Fruit fly (Drosophila melanogaster) whole organism, embryonic: ENCODE results near the gene Sec8.

Source experiments
- Antp ChIP-seq: fragments of 200-800 bp; sonication (Bioruptor generic); optimal IDR thresholded peaks from 3 replicates; lab custom pipeline; 2016; ENCODE audit warnings: missing biosample characterization, missing genetic modification characterization
- Asciz ChIP-seq: fragments of 200-800 bp; sonication (Bioruptor generic); optimal IDR thresholded peaks from 2 replicates; lab custom pipeline; 2017; ENCODE audit warnings: missing biosample characterization, mild to moderate bottlenecking, missing genetic modification characterization, missing genetic modification reagents
- BEAF-32 ChIP-seq: fragments of 200-800 bp; sonication (Bioruptor generic); optimal IDR thresholded peaks from 3 replicates; lab custom pipeline; 2017; ENCODE audit warnings: missing biosample characterization, missing genetic modification characterization, mild to moderate bottlenecking, moderate library complexity, missing genetic modification reagents
- CG10654 ChIP-seq: fragments of 200-800 bp; sonication (Bioruptor generic); optimal IDR thresholded peaks from 2 replicates; lab custom pipeline; 2016; ENCODE audit warnings: missing biosample characterization, missing genetic modification characterization
- CG15479 ChIP-seq: fragments of 200-800 bp; sonication (Bioruptor generic); optimal IDR thresholded peaks from 3 replicates; lab custom pipeline; 2019; ENCODE audit warnings: missing biosample characterization, mild to moderate bottlenecking, missing genetic modification characterization, moderate library complexity
- CG17361 ChIP-seq: fragments of 200-800 bp; sonication (Bioruptor generic); IDR thresholded peaks from 3 replicates; pipeline ENCODE4 v1.3.6; 2022; ENCODE audit warnings: missing biosample characterization, missing genetic modification characterization
- CG17568 ChIP-seq: fragments of 200-800 bp; sonication (Bioruptor generic); optimal IDR thresholded peaks from 2 replicates; lab custom pipeline; 2018; ENCODE audit warnings: missing biosample characterization, mild to moderate bottlenecking, missing genetic modification characterization, moderate library complexity
- CG17802 ChIP-seq: fragments of 200-800 bp; sonication (Bioruptor generic); optimal IDR thresholded peaks from 2 replicates; lab custom pipeline; 2018; ENCODE audit warnings: missing biosample characterization, mild to moderate bottlenecking, missing genetic modification characterization, moderate library complexity
- CG2712 ChIP-seq: fragments of 200-800 bp; optimal IDR thresholded peaks from 3 replicates; lab custom pipeline; 2019; ENCODE audit warnings: missing biosample characterization, mild to moderate bottlenecking, missing genetic modification characterization, moderate library complexity
- CG3407 ChIP-seq: fragments of 200-800 bp; sonication (Bioruptor generic); optimal IDR thresholded peaks from 2 replicates; lab custom pipeline; 2018; ENCODE audit warnings: missing biosample characterization, mild to moderate bottlenecking, missing genetic modification characterization
- CG3726 ChIP-seq: fragments of 200-800 bp; sonication (Bioruptor generic); IDR thresholded peaks from 3 replicates; pipeline ENCODE4, ENCODE4 v1.3.6; 2022; ENCODE audit warnings: missing biosample characterization, missing genetic modification characterization
- CG4617 ChIP-seq: fragments of 200-800 bp; sonication (Bioruptor generic); optimal IDR thresholded peaks from 3 replicates; lab custom pipeline; 2016; ENCODE audit warnings: missing biosample characterization, missing genetic modification characterization, borderline replicate concordance
- CG6854 ChIP-seq: fragments of 200-800 bp; sonication (Bioruptor generic); optimal IDR thresholded peaks from 3 replicates; lab custom pipeline; 2017; ENCODE audit warnings: missing biosample characterization, mild to moderate bottlenecking, missing genetic modification characterization
- CG7357 ChIP-seq: fragments of 200-800 bp; sonication (Bioruptor generic); IDR thresholded peaks from 3 replicates; pipeline ENCODE4 v1.3.6; 2022; ENCODE audit warnings: missing biosample characterization, missing genetic modification characterization
- CG7556 ChIP-seq: fragments of 200-800 bp; sonication (Bioruptor generic); optimal IDR thresholded peaks from 2 replicates; lab custom pipeline; 2017; ENCODE audit warnings: missing biosample characterization, mild to moderate bottlenecking, missing genetic modification characterization
- CG9797 ChIP-seq: fragments of 200-800 bp; sonication (Bioruptor generic); optimal IDR thresholded peaks from 3 replicates; lab custom pipeline; 2018; ENCODE audit warnings: missing biosample characterization, mild to moderate bottlenecking, missing genetic modification characterization
- Dad ChIP-seq: fragments of 200-800 bp; sonication (Bioruptor generic); optimal IDR thresholded peaks from 3 replicates; lab custom pipeline; 2016; ENCODE audit warnings: missing biosample characterization, missing genetic modification characterization
- Dip2 ChIP-seq: fragments of 200-800 bp; sonication (Bioruptor generic); IDR thresholded peaks from 2 replicates; pipeline ENCODE4 v1.3.6; 2022; ENCODE audit warnings: missing biosample characterization, missing genetic modification characterization
- ERR ChIP-seq: fragments of 200-800 bp; sonication (Bioruptor generic); optimal IDR thresholded peaks from 2 replicates; lab custom pipeline; 2016; ENCODE audit warnings: missing biosample characterization, missing genetic modification characterization
- Ets65A ChIP-seq: fragments of 200-800 bp; sonication (Bioruptor generic); peaks from one replicate; lab custom pipeline; 2016; ENCODE audit warnings: missing biosample characterization, missing genetic modification characterization
- GATAe ChIP-seq: fragments of 200-800 bp; sonication (Bioruptor generic); conservative IDR thresholded peaks from 2 replicates; pipeline ENCODE4 v1.3.6; 2022; ENCODE audit warnings: missing biosample characterization, missing genetic modification characterization
- Lpt ChIP-seq: fragments of >200 bp; optimal IDR thresholded peaks from 2 replicates; lab custom pipeline; 2018; ENCODE audit warnings: missing biosample characterization, missing genetic modification characterization
- MTF-1 ChIP-seq: fragments of 200-800 bp; sonication (Bioruptor generic); optimal IDR thresholded peaks from 2 replicates; lab custom pipeline; 2018; ENCODE audit warnings: missing biosample characterization, mild to moderate bottlenecking, missing genetic modification characterization, borderline replicate concordance
- Myb ChIP-seq: fragments of 200-800 bp; sonication (Bioruptor generic); optimal IDR thresholded peaks from 2 replicates; lab custom pipeline; 2016; ENCODE audit warnings: missing biosample characterization, missing genetic modification characterization
- NC2α ChIP-seq: fragments of 200-800 bp; sonication (Bioruptor generic); optimal IDR thresholded peaks from 2 replicates; lab custom pipeline; 2016; ENCODE audit warnings: missing biosample characterization, missing genetic modification characterization
- NFAT ChIP-seq: fragments of 200-800 bp; sonication (Bioruptor generic); IDR thresholded peaks from 2 replicates; pipeline ENCODE4 v1.3.6; 2022; ENCODE audit warnings: missing biosample characterization, missing genetic modification characterization
- Nf-YB ChIP-seq: fragments of 200-800 bp; sonication (Bioruptor generic); optimal IDR thresholded peaks from 3 replicates; lab custom pipeline; 2019; ENCODE audit warnings: missing biosample characterization, mild to moderate bottlenecking, missing genetic modification characterization, moderate library complexity
- Poxn ChIP-seq: fragments of 200-800 bp; sonication (Bioruptor generic); IDR thresholded peaks from 2 replicates; pipeline ENCODE4 v1.3.6; 2022; ENCODE audit warnings: missing biosample characterization, missing genetic modification characterization
- Scr ChIP-seq: fragments of 200-800 bp; sonication (Bioruptor generic); IDR thresholded peaks from 2 replicates; pipeline ENCODE4 v1.3.6; 2022; ENCODE audit warnings: missing biosample characterization, missing genetic modification characterization; ENCODE audit not compliant: partially characterized antibody
- aop ChIP-seq: fragments of 200-800 bp; sonication (Bioruptor generic); IDR thresholded peaks from 2 replicates; pipeline ENCODE4 v1.3.6; 2022; ENCODE audit warnings: missing biosample characterization, missing genetic modification characterization
- ara ChIP-seq: fragments of 200-800 bp; sonication (Bioruptor generic); IDR thresholded peaks from 2 replicates; pipeline ENCODE4 v1.3.6; 2022; ENCODE audit warnings: missing biosample characterization, missing genetic modification characterization
- bcd ChIP-seq: fragments of 200-800 bp; sonication (Bioruptor generic); optimal IDR thresholded peaks from 2 replicates; lab custom pipeline; 2017; ENCODE audit warnings: missing biosample characterization, mild to moderate bottlenecking, missing genetic modification characterization
- cg ChIP-seq: fragments of 200-800 bp; sonication (Bioruptor generic); optimal IDR thresholded peaks from 3 replicates; lab custom pipeline; 2019; ENCODE audit warnings: missing biosample characterization, mild to moderate bottlenecking, missing genetic modification characterization, moderate library complexity
- chm ChIP-seq: fragments of 200-800 bp; sonication (Bioruptor generic); IDR thresholded peaks from 2 replicates; pipeline ENCODE4 v1.3.6; 2022; ENCODE audit warnings: missing biosample characterization, missing genetic modification characterization
- da ChIP-seq: fragments of 200-800 bp; sonication (Bioruptor generic); optimal IDR thresholded peaks from 2 replicates; lab custom pipeline; 2016; ENCODE audit warnings: missing biosample characterization, missing genetic modification characterization
- exex ChIP-seq: fragments of 200-800 bp; sonication (Bioruptor generic); optimal IDR thresholded peaks from 4 replicates; lab custom pipeline; 2018; ENCODE audit warnings: missing biosample characterization, mild to moderate bottlenecking, missing genetic modification characterization, moderate library complexity
- gce ChIP-seq: fragments of 200-800 bp; sonication (Bioruptor generic); IDR thresholded peaks from 3 replicates; pipeline ENCODE4 v1.3.6; 2022; ENCODE audit warnings: missing biosample characterization, missing genetic modification characterization
- gcm2 ChIP-seq: fragments of 200-800 bp; sonication (Bioruptor generic); optimal IDR thresholded peaks from 2 replicates; lab custom pipeline; 2016; ENCODE audit warnings: missing biosample characterization, missing genetic modification characterization
- ind ChIP-seq: fragments of 200-800 bp; sonication (Bioruptor generic); optimal IDR thresholded peaks from 3 replicates; lab custom pipeline; 2016; ENCODE audit warnings: missing biosample characterization, missing genetic modification characterization
- jing ChIP-seq: fragments of 200-800 bp; sonication (Bioruptor generic); optimal IDR thresholded peaks from 2 replicates; lab custom pipeline; 2018; ENCODE audit warnings: missing biosample characterization, mild to moderate bottlenecking, missing genetic modification characterization
- mam ChIP-seq: fragments of 200-800 bp; sonication (Bioruptor generic); optimal IDR thresholded peaks from 3 replicates; lab custom pipeline; 2016; ENCODE audit warnings: missing biosample characterization, missing genetic modification characterization
- pan ChIP-seq, 4 experiments: fragments of >200 bp in 3 of 4; fragments of 200-800 bp in 1 of 4; sonication (Bioruptor generic) in 1 of 4; optimal IDR thresholded peaks in 3 of 4; IDR thresholded peaks in 1 of 4; 2 replicates each; pipeline versions ENCODE4 v1.3.6 to Lab custom; 2017 to 2022; ENCODE audit warnings: missing biosample characterization in 2 of 4, missing genetic modification characterization in 2 of 4, mixed read lengths in 1 of 4
- repo ChIP-seq: fragments of 200-800 bp; sonication (Bioruptor generic); optimal IDR thresholded peaks from 2 replicates; lab custom pipeline; 2016; ENCODE audit warnings: missing biosample characterization, missing genetic modification characterization
- row ChIP-seq: fragments of 200-800 bp; sonication (Bioruptor generic); IDR thresholded peaks from 3 replicates; pipeline ENCODE4 v1.3.6; 2022; ENCODE audit warnings: missing biosample characterization, missing genetic modification characterization
- sisA ChIP-seq: fragments of 200-800 bp; sonication (Bioruptor generic); IDR thresholded peaks from 2 replicates; pipeline ENCODE4 v1.3.6; 2022; ENCODE audit warnings: missing biosample characterization, missing genetic modification characterization
- sob ChIP-seq: fragments of 200-800 bp; sonication (Bioruptor generic); IDR thresholded peaks from 2 replicates; pipeline ENCODE4 v1.3.6; 2022; ENCODE audit warnings: missing biosample characterization, missing genetic modification characterization
- tin ChIP-seq: fragments of 200-800 bp; sonication (Bioruptor generic); optimal IDR thresholded peaks from 3 replicates; lab custom pipeline; 2016; ENCODE audit warnings: missing biosample characterization, missing genetic modification characterization
- toy ChIP-seq: fragments of 200-800 bp; sonication (Bioruptor generic); IDR thresholded peaks from 2 replicates; pipeline ENCODE4 v1.3.6; 2022; ENCODE audit warnings: missing biosample characterization, missing genetic modification characterization
- tx ChIP-seq: fragments of 200-800 bp; sonication (Bioruptor generic); optimal IDR thresholded peaks from 2 replicates; lab custom pipeline; 2016; ENCODE audit warnings: missing biosample characterization, missing genetic modification characterization
- wdn ChIP-seq: fragments of 200-800 bp; sonication (Bioruptor generic); IDR thresholded peaks from 2 replicates; pipeline ENCODE4 v1.3.6; 2022; ENCODE audit warnings: missing biosample characterization, missing genetic modification characterization
- zf30C ChIP-seq: fragments of 200-800 bp; sonication (Bioruptor generic); optimal IDR thresholded peaks from 3 replicates; lab custom pipeline; 2018; ENCODE audit warnings: missing biosample characterization, mild to moderate bottlenecking, missing genetic modification characterization

The Sec8 gene

dm6 chr3R:5705469-5706067, 53.2 kb downstream of the Sec8 start (continued):
- TF ChIP-seq sob (GFP tag; lab: Robert Waterston, UW) = peak; percentile 56; the same call in 1 of the 2 replicates
- TF ChIP-seq CG17361 (GFP tag; lab: Robert Waterston, UW) = no peak; the same call in 2 of the 3 replicates
- TF ChIP-seq CG3726 (GFP tag; lab: Robert Waterston, UW) = no peak
- no peak for TF ChIP-seq CG17802 (tag; lab: Kevin White, UChicago)
- TF ChIP-seq CG17568 = no peak
- TF ChIP-seq tin (GFP tag; lab: Kevin White, UChicago) = peak; percentile 47
- peak; percentile 75 for TF ChIP-seq row (GFP tag; lab: Robert Waterston, UW)
- no peak for TF ChIP-seq CG15479
- peak; percentile 38; the same call in 1 of the 3 replicates for TF ChIP-seq CG7357
- no peak for TF ChIP-seq chm (GFP tag; lab: Robert Waterston, UW)
- no peak for TF ChIP-seq Poxn (GFP tag; lab: Robert Waterston, UW)
- TF ChIP-seq wdn (GFP tag; lab: Robert Waterston, UW) = no peak
- TF ChIP-seq CG3407 (GFP tag; lab: Kevin White, UChicago) = peak; percentile 36
- peak; percentile 40 for TF ChIP-seq jing (GFP tag; lab: Kevin White, UChicago)
- peak; percentile 76 for TF ChIP-seq CG7556 (GFP tag; lab: Kevin White, UChicago)
- peak; percentile 42 for TF ChIP-seq ind (GFP tag; lab: Kevin White, UChicago)
- TF ChIP-seq repo = no peak
- peak; percentile 90 for TF ChIP-seq Ets65A (GFP tag; lab: Kevin White, UChicago)
- TF ChIP-seq GATAe (GFP tag; lab: Robert Waterston, UW) = no peak
- peak; percentile 72 for TF ChIP-seq Asciz (GFP tag; lab: Kevin White, UChicago)
- no peak for TF ChIP-seq NFAT (GFP tag; lab: Robert Waterston, UW)
- no peak for TF ChIP-seq Scr (GFP tag; lab: Robert Waterston, UW)
- no peak for TF ChIP-seq exex
- TF ChIP-seq gcm2 (GFP tag; lab: Kevin White, UChicago) = no peak
- peak; percentile 57; the same call in 1 of the 2 replicates for TF ChIP-seq ara (GFP tag; lab: Robert Waterston, UW)
- TF ChIP-seq Nf-YB (GFP tag; lab: Kevin White, UChicago) = peak; percentile 53
- peak; percentile 36 for TF ChIP-seq mam (GFP tag; lab: Kevin White, UChicago)
- no peak for TF ChIP-seq Dip2 (GFP tag; lab: Robert Waterston, UW)
- TF ChIP-seq MTF-1 (GFP tag; lab: Kevin White, UChicago) = no peak
- no peak for TF ChIP-seq NC2α (GFP tag; lab: Kevin White, UChicago)
- TF ChIP-seq tx (GFP tag; lab: Kevin White, UChicago) = peak; percentile 54
- TF ChIP-seq gce (GFP tag; lab: Robert Waterston, UW) = no peak
- TF ChIP-seq zf30C = no peak
- TF ChIP-seq sisA (GFP tag; lab: Robert Waterston, UW) = peak; percentile 39; the same call in 1 of the 2 replicates
- TF ChIP-seq CG6854 = no peak
- no peak for TF ChIP-seq aop
- TF ChIP-seq BEAF-32 (GFP tag; lab: Kevin White, UChicago) = no peak
- TF ChIP-seq da (GFP tag; lab: Kevin White, UChicago) = no peak
- TF ChIP-seq bcd = peak; percentile 63
- TF ChIP-seq ERR = no peak
- no peak for TF ChIP-seq Lpt (GFP tag; lab: Kevin White, UChicago)
- TF ChIP-seq cg (GFP tag; lab: Kevin White, UChicago) = peak; percentile 34
- no peak for TF ChIP-seq CG4617 (GFP tag; lab: Kevin White, UChicago)
- TF ChIP-seq CG2712 (tag; lab: Kevin White, UChicago) = peak; percentile 86
- TF ChIP-seq toy (GFP tag; lab: Robert Waterston, UW) = no peak
- TF ChIP-seq Antp (GFP tag; lab: Kevin White, UChicago) = no peak
- no peak for TF ChIP-seq CG10654
- no peak for TF ChIP-seq Myb (GFP tag; lab: Kevin White, UChicago)
- no peak for TF ChIP-seq pan (optimal IDR thresholded peaks at IDR 0.05; lab: Kevin White, UChicago)
- TF ChIP-seq pan (GFP tag; optimal IDR thresholded peaks at IDR 0.05 in 1 of 2, IDR thresholded peaks at IDR 0.05 in 1 of 2) = peak in 1 of 2 experiments; percentile 45
- TF ChIP-seq CG9797 (GFP tag; lab: Kevin White, UChicago) = no peak
- no peak for TF ChIP-seq Dad (GFP tag; lab: Kevin White, UChicago)
